Worm (Caenorhabditis elegans) whole organism, late embryonic: ENCODE results near the gene F54B11.7.

Source experiments
- F13H6.1 ChIP-seq: sonication (generic microtip); optimal IDR thresholded peaks from 2 replicates; lab custom pipeline; 2016; ENCODE audit warnings: missing genetic modification characterization, missing compliant biosample characterization
- K09A11.1 ChIP-seq: sonication (generic microtip); optimal IDR thresholded peaks from 2 replicates; lab custom pipeline; 2017; ENCODE audit warnings: antibody characterized with exemption, mild to moderate bottlenecking, missing genetic modification characterization, missing compliant biosample characterization; ENCODE audit not compliant: insufficient read depth
- T23F11.4 ChIP-seq: fragments of 200-800 bp; sonication (Bioruptor generic); optimal IDR thresholded peaks from 2 replicates; lab custom pipeline; 2018; ENCODE audit warnings: mild to moderate bottlenecking, missing genetic modification characterization, missing compliant biosample characterization
- ama-1 ChIP-seq: fragments of 150-350 bp; optimal IDR thresholded peaks from 2 replicates; lab custom pipeline; 2014
- ceh-34 ChIP-seq: sonication (generic microtip); optimal IDR thresholded peaks from 2 replicates; lab custom pipeline; 2016; ENCODE audit warnings: mild to moderate bottlenecking, missing genetic modification characterization, missing compliant biosample characterization
- dmd-4 ChIP-seq: sonication (generic microtip); optimal IDR thresholded peaks from 2 replicates; lab custom pipeline; 2016; ENCODE audit warnings: borderline replicate concordance, missing genetic modification characterization, missing compliant biosample characterization
- dve-1 ChIP-seq: sonication (generic microtip); optimal IDR thresholded peaks from 2 replicates; lab custom pipeline; 2017; ENCODE audit warnings: antibody characterized with exemption, mild to moderate bottlenecking, missing genetic modification characterization, missing compliant biosample characterization
- eyg-1 ChIP-seq: sonication (generic microtip); optimal IDR thresholded peaks from 2 replicates; lab custom pipeline; 2016; ENCODE audit warnings: missing genotype, missing genetic modification characterization, missing compliant biosample characterization
- fax-1 ChIP-seq: sonication (generic microtip); optimal IDR thresholded peaks from 2 replicates; lab custom pipeline; 2016; ENCODE audit warnings: missing genotype, missing genetic modification characterization, missing compliant biosample characterization
- fkh-10 ChIP-seq: fragments of 150-350 bp; optimal IDR thresholded peaks from 2 replicates; lab custom pipeline; 2014; ENCODE audit warnings: missing biosample characterization, missing genetic modification reagents, missing genetic modification characterization
- gmeb-2 ChIP-seq: sonication (generic microtip); optimal IDR thresholded peaks from 2 replicates; lab custom pipeline; 2016; ENCODE audit warnings: missing genetic modification characterization, inconsistent platforms, missing compliant biosample characterization
- hlh-15 ChIP-seq: sonication (generic microtip); optimal IDR thresholded peaks from 2 replicates; lab custom pipeline; 2016; ENCODE audit warnings: missing genetic modification characterization, missing compliant biosample characterization
- lim-6 ChIP-seq: sonication (generic microtip); optimal IDR thresholded peaks from 2 replicates; lab custom pipeline; 2016; ENCODE audit warnings: missing genetic modification characterization, missing compliant biosample characterization
- madf-2 ChIP-seq: sonication (generic microtip); optimal IDR thresholded peaks from 2 replicates; lab custom pipeline; 2017; ENCODE audit warnings: missing genetic modification characterization, missing compliant biosample characterization
- nfya-1 ChIP-seq: sonication (generic microtip); optimal IDR thresholded peaks from 2 replicates; lab custom pipeline; 2017; ENCODE audit warnings: missing genetic modification characterization, mild to moderate bottlenecking, missing compliant biosample characterization, antibody characterized with exemption, moderate library complexity
- nhr-232 ChIP-seq: sonication (generic microtip); optimal IDR thresholded peaks from 2 replicates; lab custom pipeline; 2016; ENCODE audit warnings: missing genetic modification characterization, missing compliant biosample characterization
- pat-9 ChIP-seq: fragments of 200-800 bp; sonication (Bioruptor generic); optimal IDR thresholded peaks from 2 replicates; lab custom pipeline; 2018; ENCODE audit warnings: mild to moderate bottlenecking, missing genetic modification characterization, moderate library complexity, missing compliant biosample characterization
- pax-1 ChIP-seq: fragments of 150-350 bp; optimal IDR thresholded peaks from 2 replicates; lab custom pipeline; 2014; ENCODE audit warnings: missing biosample characterization, missing genetic modification characterization
- pqm-1 ChIP-seq: sonication (generic microtip); optimal IDR thresholded peaks from 2 replicates; lab custom pipeline; 2016; ENCODE audit warnings: missing genetic modification characterization, missing compliant biosample characterization
- ref-2 ChIP-seq: sonication (generic microtip); optimal IDR thresholded peaks from 2 replicates; lab custom pipeline; 2016; ENCODE audit warnings: missing genetic modification characterization, missing compliant biosample characterization
- syd-9 ChIP-seq: sonication (generic microtip); optimal IDR thresholded peaks from 2 replicates; lab custom pipeline; 2016; ENCODE audit warnings: mild to moderate bottlenecking, missing genetic modification characterization, moderate library complexity, missing compliant biosample characterization
- ttx-3 ChIP-seq: sonication (generic microtip); optimal IDR thresholded peaks from 2 replicates; lab custom pipeline; 2016; ENCODE audit warnings: missing genetic modification reagents, missing genetic modification characterization, missing compliant biosample characterization
- unc-42 ChIP-seq: sonication (generic microtip); optimal IDR thresholded peaks from 2 replicates; lab custom pipeline; 2016; ENCODE audit warnings: missing genotype, missing genetic modification characterization, missing compliant biosample characterization
- zip-5 ChIP-seq: sonication (generic microtip); optimal IDR thresholded peaks from 2 replicates; lab custom pipeline; 2016; ENCODE audit warnings: missing genetic modification characterization, missing compliant biosample characterization
- ztf-16 ChIP-seq: sonication (generic microtip); optimal IDR thresholded peaks from 2 replicates; lab custom pipeline; 2017; ENCODE audit warnings: missing genetic modification characterization, missing compliant biosample characterization

The F54B11.7 gene

ce11 chrX:13647305-13647704 is 47.1 kb downstream of the F54B11.7 start, which contains the start of gene C40C9.3:
Gene C40C9.3 (plus strand): TSS chrX:13647605.
- TF ChIP-seq fax-1 (tag; lab: Kevin White, UChicago) = no peak
- no peak for TF ChIP-seq unc-42
- TF ChIP-seq T23F11.4 (GFP tag; lab: Kevin White, UChicago) = no peak
- no peak for TF ChIP-seq lim-6 (tag; lab: Kevin White, UChicago)
- no peak for TF ChIP-seq pat-9 (tag; lab: Kevin White, UChicago)
- no peak for TF ChIP-seq dve-1 (tag; lab: Kevin White, UChicago)
- no peak for TF ChIP-seq F13H6.1 (tag; lab: Kevin White, UChicago)
- no peak for TF ChIP-seq pqm-1 (tag; lab: Kevin White, UChicago)
- no peak for TF ChIP-seq madf-2 (tag; lab: Kevin White, UChicago)
- TF ChIP-seq ztf-16 (tag; lab: Kevin White, UChicago) = no peak
- no peak for TF ChIP-seq dmd-4 (tag; lab: Kevin White, UChicago)
- no peak for TF ChIP-seq hlh-15 (tag; lab: Kevin White, UChicago)
- no peak for TF ChIP-seq nhr-232 (tag; lab: Kevin White, UChicago)
- no peak for TF ChIP-seq ref-2 (tag; lab: Kevin White, UChicago)
- no peak for TF ChIP-seq nfya-1 (tag; lab: Kevin White, UChicago)
- no peak for TF ChIP-seq gmeb-2 (tag; lab: Kevin White, UChicago)
- TF ChIP-seq pax-1 (tag; lab: Kevin White, UChicago) = no peak
- TF ChIP-seq fkh-10 = no peak
- TF ChIP-seq zip-5 (tag; lab: Kevin White, UChicago) = no peak
- TF ChIP-seq K09A11.1 (tag; lab: Kevin White, UChicago) = no peak

- TF ChIP-seq syd-9 (tag; lab: Kevin White, UChicago) (no peak), ama-1 (lab: Kevin White, UChicago) (no peak), dmd-4 (tag; lab: Kevin White, UChicago) (no peak), K09A11.1 (tag; lab: Kevin White, UChicago) (no peak), eyg-1 (tag; lab: Kevin White, UChicago) (no peak), ref-2 (tag; lab: Kevin White, UChicago) (no peak), ceh-34 (tag; lab: Kevin White, UChicago) (no peak), dve-1 (tag; lab: Kevin White, UChicago) (no peak), ttx-3 (tag; lab: Kevin White, UChicago) (no peak)
Measured at ce11 chrX:13650799-13651198, 50.6 kb downstream of the F54B11.7 start, which contains the start of gene C40C9.4. Gene C40C9.4 (plus strand): TSS chrX:13651099.
